Worm (Caenorhabditis elegans) whole organism, L4 larva: ENCODE results near the gene nlp-22.

Experiments used
- ceh-20 ChIP-seq: fragments of 200-800 bp; sonication (Bioruptor generic); IDR thresholded peaks from 2 replicates; pipeline ENCODE4 v1.3.6; 2022; ENCODE audit warnings: missing genetic modification reagents, missing genetic modification characterization, missing compliant biosample characterization
- fkh-10 ChIP-seq: fragments of 150-350 bp; optimal IDR thresholded peaks from 2 replicates; lab custom pipeline; 2014; ENCODE audit warnings: missing biosample characterization, missing genetic modification reagents, missing genetic modification characterization
- php-3 ChIP-seq: fragments of 200-800 bp; sonication (Bioruptor generic); IDR thresholded peaks from 2 replicates; pipeline ENCODE4 v1.3.6; 2022; ENCODE audit warnings: missing genetic modification reagents, missing genetic modification characterization, missing compliant biosample characterization
- ztf-11 ChIP-seq: fragments of 150-350 bp; optimal IDR thresholded peaks from 2 replicates; lab custom pipeline; 2014; ENCODE audit warnings: missing biosample characterization, missing genetic modification characterization

DNA sequence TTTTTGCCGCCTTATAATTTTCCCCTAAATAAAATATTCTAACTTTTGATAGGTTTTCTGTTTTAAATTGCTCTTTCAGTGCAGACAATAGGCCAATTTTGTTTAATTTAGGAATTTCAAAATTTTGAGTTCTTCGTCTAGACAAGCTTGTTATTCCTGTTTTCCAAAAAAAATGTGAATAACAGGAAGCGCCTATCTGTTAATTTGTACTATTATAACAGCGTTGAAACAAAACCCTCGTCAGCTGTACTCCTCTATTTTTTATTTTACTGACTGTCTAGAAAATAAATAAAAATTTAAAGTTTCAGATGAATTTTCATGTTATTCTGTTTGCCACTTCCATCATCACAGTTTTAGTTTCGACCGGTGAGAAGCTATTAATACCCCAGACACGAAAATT, 39.4 kb upstream of the nlp-22 start, which contains the start of gene F47G3.4:
- TF ChIP-seq ceh-20 (GFP tag; lab: Robert Waterston, UW): no peak
- TF ChIP-seq fkh-10 (GFP tag; lab: Kevin White, UChicago): no peak
- no peak for TF ChIP-seq php-3 (GFP tag; lab: Robert Waterston, UW)
- TF ChIP-seq ztf-11 (tag; lab: Kevin White, UChicago): no peak
